Worm (Caenorhabditis elegans) whole organism, L4/young adult: ENCODE measurements around the gene Y38E10A.22.

Experiments
- W03F9.2 ChIP-seq: fragments of 150-350 bp; optimal IDR thresholded peaks from 2 replicates; lab custom pipeline; 2014; ENCODE audit warnings: missing biosample characterization, missing genetic modification characterization
- dao-5 ChIP-seq: sonication (generic microtip); optimal IDR thresholded peaks from 2 replicates; lab custom pipeline; 2016; ENCODE audit warnings: missing genotype, missing genetic modification characterization, moderate library complexity, missing compliant biosample characterization
- him-1 ChIP-seq: sonication (generic microtip); optimal IDR thresholded peaks from 2 replicates; lab custom pipeline; 2016; ENCODE audit warnings: missing genotype, missing genetic modification reagents, missing genetic modification characterization, missing compliant biosample characterization

DNA sequence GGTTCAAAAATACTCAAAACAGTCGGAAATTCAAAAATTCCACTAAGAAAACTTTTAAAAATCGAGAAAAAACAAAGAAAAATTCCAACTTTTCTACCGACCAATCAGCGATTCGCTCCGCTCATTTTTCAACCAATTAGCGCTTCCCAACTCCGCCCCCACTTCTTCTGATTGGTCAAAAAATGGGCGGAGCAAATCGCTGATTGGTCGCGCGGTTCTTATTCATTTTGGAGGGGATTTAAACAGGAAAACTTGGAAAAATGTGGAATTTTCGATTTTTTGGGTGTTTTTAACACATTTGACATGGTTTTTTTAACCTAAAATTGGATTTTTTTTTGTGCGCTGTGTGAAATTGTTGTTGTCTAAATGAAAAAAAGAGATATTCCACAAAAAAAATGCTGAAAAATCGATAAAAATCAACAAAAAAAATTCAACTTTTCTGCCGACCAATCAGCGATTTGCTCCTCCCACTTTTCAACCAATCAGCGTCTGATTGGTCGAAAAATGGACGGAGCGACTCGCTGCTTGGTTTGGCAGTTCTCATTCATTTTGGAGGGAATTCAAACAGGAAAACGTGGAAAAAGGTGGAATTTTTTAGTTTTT, 45.2 kb upstream of the Y38E10A.22 start:
- TF ChIP-seq dao-5 (tag; lab: Kevin White, UChicago) (no peak), W03F9.2 (tag; lab: Kevin White, UChicago) (no peak), him-1 (tag; lab: Kevin White, UChicago) (no peak)
